Worm (Caenorhabditis elegans): ENCODE results near the gene C45B11.8.
A peak's percentile ranks its signal among the peaks of the same experiment; 100 is the strongest.

C45B11.8 gene

ce11 chrV:11076403-11076802 lies 35.8 kb downstream of the C45B11.8 start (continued):
- TF ChIP-seq vab-15 (tag; optimal IDR thresholded peaks at IDR 0.05) (no peak), C34B4.2 (tag; optimal IDR thresholded peaks at IDR 0.05) (no peak), mef-2 (tag; optimal IDR thresholded peaks at IDR 0.05) (no peak), lir-3 (tag; optimal IDR thresholded peaks at IDR 0.05; ENCODE audit: poor library complexity) (no peak), rnt-1 (tag; optimal IDR thresholded peaks at IDR 0.05) (no peak), jun-1 (tag; optimal IDR thresholded peaks at IDR 0.05) (no peak)

- TF ChIP-seq C34B4.2 (tag; optimal IDR thresholded peaks at IDR 0.05) (no peak), pag-3 (tag; optimal IDR thresholded peaks at IDR 0.05; ENCODE audit: borderline replicate concordance, insufficient read depth) (no peak), nhr-12 (tag; optimal IDR thresholded peaks at IDR 0.05) (no peak), nhr-71 (tag; optimal IDR thresholded peaks at IDR 0.05) (peak; percentile 85), mdl-1 (tag; optimal IDR thresholded peaks at IDR 0.05) (peak in 1 of 2 experiments; percentile 64), nhr-19 (GFP tag; conservative IDR thresholded peaks at IDR 0.05) (peak; percentile 61), C16A3.4 (tag; optimal IDR thresholded peaks at IDR 0.05) (peak; percentile 66), lin-35 (GFP tag; optimal IDR thresholded peaks at IDR 0.05) (peak; percentile 91 to 92), egl-27 (tag; optimal IDR thresholded peaks at IDR 0.05) (no peak), nhr-11 (tag; optimal IDR thresholded peaks at IDR 0.05) (no peak), tbx-2 (tag; optimal IDR thresholded peaks at IDR 0.05) (peak; percentile 60), F16B12.6 (tag; optimal IDR thresholded peaks at IDR 0.05) (peak; percentile 13), mef-2 (tag; optimal IDR thresholded peaks at IDR 0.05) (no peak), ztf-4 (tag; optimal IDR thresholded peaks at IDR 0.05) (peak; percentile 31), irx-1 (tag; optimal IDR thresholded peaks at IDR 0.05) (no peak), mab-9 (GFP tag; IDR thresholded peaks at IDR 0.05) (no peak), rnt-1 (tag; optimal IDR thresholded peaks at IDR 0.05) (peak; percentile 18), pax-3 (tag; optimal IDR thresholded peaks at IDR 0.05) (peak; percentile 7), nhr-237 (tag; optimal IDR thresholded peaks at IDR 0.05) (peak; percentile 33), unc-30 (tag; optimal IDR thresholded peaks at IDR 0.05) (no peak), xbp-1 (tag; optimal IDR thresholded peaks at IDR 0.05) (peak; percentile 69), aly-2 (tag; optimal IDR thresholded peaks at IDR 0.05) (no peak), ceh-8 (GFP tag; optimal IDR thresholded peaks at IDR 0.05) (no peak), grh-1 (GFP tag; IDR thresholded peaks at IDR 0.05) (no peak), fos-1 (tag; optimal IDR thresholded peaks at IDR 0.05) (peak; percentile 90), ces-1 (GFP tag; optimal IDR thresholded peaks at IDR 0.05) (no peak), nhr-85 (tag) (peak; percentile 87), zag-1 (tag; optimal IDR thresholded peaks at IDR 0.05) (no peak), ets-5 (GFP tag; IDR thresholded peaks at IDR 0.05) (no peak), nhr-20 (tag; optimal IDR thresholded peaks at IDR 0.05) (peak; percentile 86), ceh-82 (tag; optimal IDR thresholded peaks at IDR 0.05) (peak; percentile 7 to 82 (median 24)), mep-1 (tag; optimal IDR thresholded peaks at IDR 0.05) (peak; percentile 75), fkh-4 (tag; optimal IDR thresholded peaks at IDR 0.05; ENCODE audit: borderline replicate concordance) (no peak), nhr-77 (tag; optimal IDR thresholded peaks at IDR 0.05) (peak; percentile 47), efl-1 (optimal IDR thresholded peaks at IDR 0.05) (peak; percentile 84 to 87), efl-1 (GFP tag; optimal IDR thresholded peaks at IDR 0.05 in 1 of 2) (peak; percentile 85 to 98), blmp-1 (tag; optimal IDR thresholded peaks at IDR 0.05) (peak; percentile 28), elt-3 (tag; optimal IDR thresholded peaks at IDR 0.05) (peak in 4 of 6 experiments; percentile 53 to 94 (median 74)), nhr-47 (tag; optimal IDR thresholded peaks at IDR 0.05) (peak; percentile 73), lin-13 (GFP tag; optimal IDR thresholded peaks at IDR 0.05) (peak; percentile 77), elt-2 (tag; optimal IDR thresholded peaks at IDR 0.05) (peak; percentile 75), lir-3 (tag; optimal IDR thresholded peaks at IDR 0.05; ENCODE audit: poor library complexity) (peak; percentile 32), dsc-1 (tag; optimal IDR thresholded peaks at IDR 0.05) (no peak), alr-1 (tag; optimal IDR thresholded peaks at IDR 0.05; ENCODE audit: borderline replicate concordance) (no peak), sox-4 (tag; optimal IDR thresholded peaks at IDR 0.05) (no peak), dpl-1 (GFP tag; optimal IDR thresholded peaks at IDR 0.05) (peak; percentile 89 to 93 (median 93)), ama-1 (optimal IDR thresholded peaks at IDR 0.05) (no peak), lin-15B (tag; optimal IDR thresholded peaks at IDR 0.05) (peak; percentile 65)
These were observed 37.6 kb downstream of the C45B11.8 start, which contains the start of gene act-2 for ce11 chrV:11078104-11078724. Gene act-2, minus strand, starts transcription at chrV:11078154.

All from whole organism, L1 larva.